Worm (Caenorhabditis elegans): ENCODE data around the gene C03G6.17.

ce11 chrV:7369578-7369977 lies 11.3 kb downstream of the C03G6.17 start, which contains the start of gene srj-14:
- no peak for TF ChIP-seq jun-1 (tag; optimal IDR thresholded peaks at IDR 0.05)
- TF ChIP-seq lin-15B (tag; optimal IDR thresholded peaks at IDR 0.05) = no peak
- no peak for TF ChIP-seq mes-2 (tag; optimal IDR thresholded peaks at IDR 0.05; ENCODE audit: poor library complexity, severe bottlenecking)
- TF ChIP-seq unc-130 (GFP tag; optimal IDR thresholded peaks at IDR 0.05) = no peak

All from whole organism, L4 larva.